Fruit fly (Drosophila melanogaster): ENCODE measurements around the gene t-Grip84.

DNA sequence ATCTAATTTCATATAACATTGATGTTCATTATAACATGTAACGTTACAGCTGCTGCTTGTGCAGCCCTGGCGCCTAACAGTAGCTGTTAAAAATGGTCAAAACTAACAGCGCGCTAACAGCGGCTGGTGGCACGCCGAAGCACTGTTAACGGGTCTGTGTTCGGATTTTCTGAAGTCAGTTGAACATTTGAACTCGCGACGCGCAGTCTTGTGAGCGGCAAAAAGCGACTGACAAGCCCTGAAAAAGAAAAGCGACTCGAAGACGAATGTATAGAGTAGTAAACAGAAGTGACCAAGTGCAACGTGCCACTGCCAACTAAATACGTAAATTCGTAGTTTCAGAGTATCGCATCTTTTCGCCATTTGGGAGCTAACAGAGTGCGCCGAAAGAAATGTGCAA, 14.1 kb upstream of the t-Grip84 start:
- TF ChIP-seq CG4318 (GFP tag; optimal IDR thresholded peaks at IDR 0.05), result no peak
- no peak for TF ChIP-seq Hr4 (GFP tag; optimal IDR thresholded peaks at IDR 0.05)
- TF ChIP-seq CG15336 (GFP tag; IDR thresholded peaks at IDR 0.05), result no peak
- no peak for TF ChIP-seq salr (GFP tag; optimal IDR thresholded peaks at IDR 0.05)

Measured in whole organism, prepupa.